Worm (Caenorhabditis elegans) whole organism, young adult: Measurements from ENCODE around the gene F38H4.4.

Experiments used
- C06A6.2 ChIP-seq: fragments of 200-800 bp; sonication (Bioruptor generic); conservative IDR thresholded peaks from 2 replicates; pipeline ENCODE4 v1.3.6; 2022; ENCODE audit warnings: missing genetic modification characterization, missing compliant biosample characterization
- D2030.7 ChIP-seq: fragments of 200-800 bp; sonication (Bioruptor generic); IDR thresholded peaks from 2 replicates; pipeline ENCODE4 v1.3.6; 2022; ENCODE audit warnings: missing genetic modification reagents, missing genetic modification characterization, missing compliant biosample characterization
- F10E7.11 ChIP-seq: sonication (generic microtip); optimal IDR thresholded peaks from 2 replicates; lab custom pipeline; 2017; ENCODE audit warnings: mild to moderate bottlenecking, missing genetic modification characterization, moderate library complexity, missing compliant biosample characterization
- F33H1.4 ChIP-seq: fragments of 200-800 bp; sonication (Bioruptor generic); IDR thresholded peaks from 2 replicates; pipeline ENCODE4 v1.3.6; 2022; ENCODE audit warnings: missing genetic modification reagents, missing genetic modification characterization, missing compliant biosample characterization
- F39B2.1 ChIP-seq: fragments of 200-800 bp; sonication (Bioruptor generic); IDR thresholded peaks from 2 replicates; pipeline ENCODE4 v1.3.6; 2022; ENCODE audit warnings: missing genetic modification reagents, missing genetic modification characterization, missing compliant biosample characterization
- F52B5.7 ChIP-seq: sonication (generic microtip); optimal IDR thresholded peaks from 2 replicates; lab custom pipeline; 2016; ENCODE audit warnings: mild to moderate bottlenecking, missing genetic modification characterization, missing compliant biosample characterization
- T26A5.8 ChIP-seq: sonication (generic microtip); optimal IDR thresholded peaks from 2 replicates; lab custom pipeline; 2016; ENCODE audit warnings: missing genetic modification characterization, missing compliant biosample characterization
- Y53G8AR.9 ChIP-seq: fragments of 200-800 bp; sonication (Bioruptor generic); conservative IDR thresholded peaks from 2 replicates; pipeline ENCODE4 v1.3.6; 2022; ENCODE audit warnings: missing genetic modification reagents, missing genetic modification characterization, missing compliant biosample characterization
- Y56A3A.18 ChIP-seq: fragments of 200-800 bp; sonication (Bioruptor generic); IDR thresholded peaks from 2 replicates; pipeline ENCODE4 v1.3.6; 2022; ENCODE audit warnings: missing genetic modification reagents, missing genetic modification characterization, missing compliant biosample characterization
- ZK185.1 ChIP-seq: sonication (generic microtip); optimal IDR thresholded peaks from 2 replicates; lab custom pipeline; 2016; ENCODE audit warnings: mild to moderate bottlenecking, missing genetic modification characterization, missing compliant biosample characterization; ENCODE audit not compliant: poor library complexity, severe bottlenecking
- ama-1 ChIP-seq, 3 experiments: fragments of 150-350 bp in 1 of 3; sonication (generic microtip) in 2 of 3; optimal IDR thresholded peaks; 2 replicates each; lab custom pipeline; 2014 to 2018; ENCODE audit warnings: missing biosample characterization in 2 of 3, missing genetic modification characterization in 2 of 3, missing genetic modification reagents in 2 of 3
- aptf-2 ChIP-seq: fragments of 200-800 bp; sonication (Bioruptor generic); conservative IDR thresholded peaks from 2 replicates; pipeline ENCODE4 v1.3.6; 2022; ENCODE audit warnings: missing genetic modification reagents, missing genetic modification characterization, missing compliant biosample characterization
- atf-7 ChIP-seq: sonication (generic microtip); optimal IDR thresholded peaks from 2 replicates; lab custom pipeline; 2017; ENCODE audit warnings: mild to moderate bottlenecking, missing genetic modification characterization, missing compliant biosample characterization
- ccch-3 ChIP-seq: fragments of 200-800 bp; sonication (Bioruptor generic); optimal IDR thresholded peaks from 2 replicates; lab custom pipeline; 2018; ENCODE audit warnings: mild to moderate bottlenecking, missing genetic modification characterization, missing compliant biosample characterization
- cebp-2 ChIP-seq: fragments of 200-800 bp; sonication (Bioruptor generic); IDR thresholded peaks from 2 replicates; pipeline ENCODE4 v1.3.6; 2022; ENCODE audit warnings: missing genetic modification characterization, missing compliant biosample characterization
- ceh-27 ChIP-seq: fragments of 200-800 bp; sonication (Bioruptor generic); optimal IDR thresholded peaks from 2 replicates; lab custom pipeline; 2018; ENCODE audit warnings: mild to moderate bottlenecking, missing genetic modification characterization, moderate library complexity, missing compliant biosample characterization
- ceh-58 ChIP-seq: fragments of 200-800 bp; sonication (Bioruptor generic); IDR thresholded peaks from 2 replicates; pipeline ENCODE4 v1.3.6; 2022; ENCODE audit warnings: missing genetic modification characterization, missing compliant biosample characterization
- ceh-79 ChIP-seq: sonication (generic microtip); optimal IDR thresholded peaks from 2 replicates; lab custom pipeline; 2017; ENCODE audit warnings: mild to moderate bottlenecking, missing genetic modification characterization, missing compliant biosample characterization
- die-1 ChIP-seq: sonication (generic microtip); optimal IDR thresholded peaks from 2 replicates; lab custom pipeline; 2016; ENCODE audit warnings: missing genotype, mild to moderate bottlenecking, missing genetic modification characterization, missing compliant biosample characterization
- dox-1 ChIP-seq: fragments of 200-800 bp; sonication (Bioruptor generic); IDR thresholded peaks from 2 replicates; pipeline ENCODE4 v1.3.6; 2022; ENCODE audit warnings: missing genetic modification reagents, missing genetic modification characterization, missing compliant biosample characterization
- egl-18 ChIP-seq: fragments of 200-800 bp; sonication (Bioruptor generic); IDR thresholded peaks from 2 replicates; pipeline ENCODE4 v1.3.6; 2022; ENCODE audit warnings: missing genetic modification reagents, missing genetic modification characterization, missing compliant biosample characterization
- egl-44 ChIP-seq: fragments of 200-800 bp; sonication (Bioruptor generic); IDR thresholded peaks from 2 replicates; pipeline ENCODE4 v1.3.6; 2022; ENCODE audit warnings: missing genetic modification reagents, missing genetic modification characterization, missing compliant biosample characterization
- fkh-3 ChIP-seq: sonication (generic microtip); optimal IDR thresholded peaks from 2 replicates; lab custom pipeline; 2016; ENCODE audit warnings: mild to moderate bottlenecking, missing genetic modification characterization, missing compliant biosample characterization
- him-1 ChIP-seq: sonication (generic microtip); optimal IDR thresholded peaks from 2 replicates; lab custom pipeline; 2016; ENCODE audit warnings: missing genotype, missing genetic modification reagents, missing genetic modification characterization, missing compliant biosample characterization
- hmg-1.2 ChIP-seq: fragments of 200-800 bp; sonication (Bioruptor generic); IDR thresholded peaks from 2 replicates; pipeline ENCODE4 v1.3.6; 2022; ENCODE audit warnings: missing genetic modification reagents, missing genetic modification characterization, missing compliant biosample characterization
- hmg-20 ChIP-seq: fragments of 200-800 bp; sonication (Bioruptor generic); IDR thresholded peaks from 2 replicates; pipeline ENCODE4 v1.3.6; 2022; ENCODE audit warnings: missing genetic modification reagents, missing genetic modification characterization, missing compliant biosample characterization
- hrde-1 ChIP-seq: sonication (generic microtip); optimal IDR thresholded peaks from 2 replicates; lab custom pipeline; 2016; ENCODE audit warnings: missing genetic modification characterization, mild to moderate bottlenecking, missing compliant biosample characterization, moderate library complexity, missing genotype, missing genetic modification reagents, borderline replicate concordance
- hsf-1 ChIP-seq: fragments of 200-800 bp; sonication (Bioruptor generic); IDR thresholded peaks from 2 replicates; pipeline ENCODE4 v1.3.6; 2022; ENCODE audit warnings: missing genetic modification reagents, missing genetic modification characterization, missing compliant biosample characterization
- lir-1 ChIP-seq: fragments of 200-800 bp; sonication (Bioruptor generic); conservative IDR thresholded peaks from 2 replicates; pipeline ENCODE4 v1.3.6; 2022; ENCODE audit warnings: missing genetic modification reagents, missing genetic modification characterization, missing compliant biosample characterization
- lsy-27 ChIP-seq: sonication (generic microtip); optimal IDR thresholded peaks from 2 replicates; lab custom pipeline; 2017; ENCODE audit warnings: missing genetic modification characterization, mild to moderate bottlenecking, missing compliant biosample characterization, antibody characterized with exemption, missing genotype, borderline replicate concordance; ENCODE audit not compliant: insufficient read depth
- madf-8 ChIP-seq: fragments of 200-800 bp; sonication (Bioruptor generic); conservative IDR thresholded peaks from 2 replicates; pipeline ENCODE4 v1.3.6; 2022; ENCODE audit warnings: missing genetic modification reagents, missing genetic modification characterization, missing compliant biosample characterization
- mes-4 ChIP-seq: sonication (generic microtip); optimal IDR thresholded peaks from 2 replicates; lab custom pipeline; 2016; ENCODE audit warnings: missing genotype, missing genetic modification characterization, missing compliant biosample characterization
- nfya-2 ChIP-seq: fragments of 200-800 bp; sonication (Bioruptor generic); IDR thresholded peaks from 2 replicates; pipeline ENCODE4 v1.3.6; 2022; ENCODE audit warnings: missing genetic modification reagents, missing genetic modification characterization, missing compliant biosample characterization
- nfyb-1 ChIP-seq: fragments of 200-800 bp; sonication (Bioruptor generic); IDR thresholded peaks from 2 replicates; pipeline ENCODE4 v1.3.6; 2022; ENCODE audit warnings: missing genetic modification reagents, missing genetic modification characterization, missing compliant biosample characterization
- nhr-27 ChIP-seq: fragments of 200-800 bp; sonication (Bioruptor generic); optimal IDR thresholded peaks from 2 replicates; lab custom pipeline; 2018; ENCODE audit warnings: mild to moderate bottlenecking, missing genetic modification characterization, moderate library complexity, missing compliant biosample characterization
- nhr-80 ChIP-seq: sonication (generic microtip); optimal IDR thresholded peaks from 2 replicates; lab custom pipeline; 2016; ENCODE audit warnings: missing genetic modification characterization, missing compliant biosample characterization
- rpc-1 ChIP-seq, 2 experiments: fragments of 150-350 bp in 1 of 2; sonication (generic microtip) in 1 of 2; optimal IDR thresholded peaks; 2 replicates each; lab custom pipeline; 2014 to 2018; ENCODE audit warnings: missing biosample characterization in 1 of 2, missing genetic modification characterization in 1 of 2, missing genetic modification reagents in 1 of 2, missing genotype in 1 of 2
- sea-2 ChIP-seq: fragments of 200-800 bp; sonication (Bioruptor generic); IDR thresholded peaks from 2 replicates; pipeline ENCODE4 v1.3.6; 2022; ENCODE audit warnings: missing genetic modification characterization, missing compliant biosample characterization
- somi-1 ChIP-seq: fragments of 200-800 bp; sonication (Bioruptor generic); optimal IDR thresholded peaks from 2 replicates; lab custom pipeline; 2018; ENCODE audit warnings: mild to moderate bottlenecking, missing genetic modification characterization, missing compliant biosample characterization
- zim-3 ChIP-seq: sonication (generic microtip); optimal IDR thresholded peaks from 2 replicates; lab custom pipeline; 2017; ENCODE audit warnings: mild to moderate bottlenecking, missing genetic modification characterization, moderate library complexity, missing compliant biosample characterization
- ztf-18 ChIP-seq: sonication (generic microtip); optimal IDR thresholded peaks from 2 replicates; lab custom pipeline; 2016; ENCODE audit warnings: missing genotype, mild to moderate bottlenecking, missing genetic modification characterization, missing compliant biosample characterization
- ztf-25 ChIP-seq: fragments of 200-800 bp; sonication (Bioruptor generic); IDR thresholded peaks from 2 replicates; pipeline ENCODE4 v1.3.6; 2022; ENCODE audit warnings: missing genetic modification reagents, missing genetic modification characterization, missing compliant biosample characterization
- ztf-28 ChIP-seq: fragments of 200-800 bp; sonication (Bioruptor generic); IDR thresholded peaks from 2 replicates; pipeline ENCODE4 v1.3.6; 2022; ENCODE audit warnings: missing genetic modification reagents, missing genetic modification characterization, missing compliant biosample characterization
- ztf-3 ChIP-seq: fragments of 200-800 bp; sonication (Bioruptor generic); optimal IDR thresholded peaks from 2 replicates; lab custom pipeline; 2018; ENCODE audit warnings: mild to moderate bottlenecking, missing genetic modification characterization, missing compliant biosample characterization

The F38H4.4 gene

DNA sequence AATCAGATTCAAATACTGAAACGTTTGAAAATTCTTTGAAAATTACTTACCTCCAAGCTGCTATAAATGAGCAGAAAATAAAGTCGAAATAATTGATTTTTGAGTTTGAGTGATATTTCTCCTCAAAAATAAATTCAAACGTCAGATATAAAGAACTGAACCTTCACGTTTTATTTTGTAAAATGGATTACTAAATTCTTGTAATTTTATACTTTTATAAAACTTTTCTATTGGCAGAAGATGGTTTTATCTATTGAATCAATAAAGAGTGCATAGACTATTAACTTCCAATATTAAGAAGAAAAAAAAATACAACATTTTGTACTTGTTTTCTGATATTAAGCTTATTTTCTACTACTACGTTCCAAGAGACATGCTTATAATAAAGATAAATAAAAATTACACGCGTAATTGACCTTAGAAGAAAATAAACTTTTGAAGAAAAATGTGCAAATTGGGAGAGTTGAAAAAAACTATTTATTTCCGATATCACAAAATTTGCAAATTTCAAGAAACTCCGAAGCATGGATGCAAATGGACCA is at the start of gene F38H4.4, which contains the start of gene F38H4.6:
Gene F38H4.4 (plus strand): TSS at position 492 of the 542 bp plus-strand sequence.
Gene F38H4.6 (minus strand): TSS at position 101 of the 542 bp plus-strand sequence.
- TF ChIP-seq atf-7 (no peak), F52B5.7 (tag; lab: Kevin White, UChicago) (no peak), nfyb-1 (GFP tag; lab: Robert Waterston, UW) (no peak), D2030.7 (no peak), ZK185.1 (no peak), aptf-2 (GFP tag; lab: Robert Waterston, UW) (no peak), hsf-1 (GFP tag; lab: Robert Waterston, UW) (no peak), ama-1 (optimal IDR thresholded peaks at IDR 0.05; lab: Kevin White, UChicago) (no peak), ama-1 (GFP tag; optimal IDR thresholded peaks at IDR 0.05; lab: Kevin White, UChicago) (no peak), hrde-1 (no peak), lsy-27 (tag; lab: Kevin White, UChicago) (no peak), T26A5.8 (tag; lab: Kevin White, UChicago) (no peak), cebp-2 (GFP tag; lab: Robert Waterston, UW) (no peak), mes-4 (tag; lab: Kevin White, UChicago) (no peak), Y56A3A.18 (GFP tag; lab: Robert Waterston, UW) (no peak), fkh-3 (tag; lab: Kevin White, UChicago) (no peak), ceh-79 (tag; lab: Kevin White, UChicago) (no peak)

- TF ChIP-seq ceh-58 (GFP tag; lab: Robert Waterston, UW), result no peak
- TF ChIP-seq ztf-28 (GFP tag; lab: Robert Waterston, UW), result no peak
- TF ChIP-seq lir-1 (GFP tag; lab: Robert Waterston, UW), result no peak
- no peak for TF ChIP-seq egl-44
- TF ChIP-seq dox-1, result no peak
- TF ChIP-seq zim-3 (tag; lab: Kevin White, UChicago), result no peak
- TF ChIP-seq ztf-18, result no peak
- TF ChIP-seq F39B2.1 (GFP tag; lab: Robert Waterston, UW), result no peak
- TF ChIP-seq Y56A3A.18 (GFP tag; lab: Robert Waterston, UW), result no peak
- TF ChIP-seq sea-2 (GFP tag; lab: Robert Waterston, UW), result no peak
- TF ChIP-seq ztf-3 (GFP tag; lab: Kevin White, UChicago), result no peak
- TF ChIP-seq rpc-1 (optimal IDR thresholded peaks at IDR 0.05; lab: Kevin White, UChicago), result no peak
- no peak for TF ChIP-seq rpc-1 (tag; optimal IDR thresholded peaks at IDR 0.05; lab: Kevin White, UChicago)
- TF ChIP-seq ceh-27 (GFP tag; lab: Kevin White, UChicago), result no peak
- no peak for TF ChIP-seq Y53G8AR.9 (GFP tag; lab: Robert Waterston, UW)
- no peak for TF ChIP-seq nfya-2 (GFP tag; lab: Robert Waterston, UW)
Measured at ce11 chrIV:11799240-11799639, 48.8 kb upstream of the F38H4.4 start.

DNA sequence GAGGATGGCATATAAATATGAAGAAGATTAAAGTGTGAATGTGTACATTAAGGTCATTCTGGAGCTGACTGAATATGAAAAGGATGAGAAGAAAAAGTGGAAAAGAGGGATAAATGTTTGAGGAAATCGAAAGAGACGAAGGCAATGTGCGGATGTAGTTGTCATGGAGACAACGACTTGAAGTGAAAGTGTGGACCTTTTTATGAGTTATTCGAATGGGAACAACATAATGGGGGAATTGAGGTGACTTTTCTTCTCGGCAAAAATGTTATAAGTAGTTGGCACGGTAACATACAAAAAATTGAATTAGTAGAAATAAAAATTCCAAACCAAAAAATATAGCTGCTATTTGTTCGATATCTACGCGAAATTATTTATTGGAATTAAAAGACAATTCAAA is 47.0 kb upstream of the F38H4.4 start, which contains the start of gene dyf-18:
Gene dyf-18 (minus strand): TSS at position 101 of the 400 bp plus-strand sequence.
- TF ChIP-seq mes-4 (tag; lab: Kevin White, UChicago) (no peak), die-1 (tag; lab: Kevin White, UChicago) (no peak), F10E7.11 (tag; lab: Kevin White, UChicago) (no peak), ztf-25 (no peak)

DNA sequence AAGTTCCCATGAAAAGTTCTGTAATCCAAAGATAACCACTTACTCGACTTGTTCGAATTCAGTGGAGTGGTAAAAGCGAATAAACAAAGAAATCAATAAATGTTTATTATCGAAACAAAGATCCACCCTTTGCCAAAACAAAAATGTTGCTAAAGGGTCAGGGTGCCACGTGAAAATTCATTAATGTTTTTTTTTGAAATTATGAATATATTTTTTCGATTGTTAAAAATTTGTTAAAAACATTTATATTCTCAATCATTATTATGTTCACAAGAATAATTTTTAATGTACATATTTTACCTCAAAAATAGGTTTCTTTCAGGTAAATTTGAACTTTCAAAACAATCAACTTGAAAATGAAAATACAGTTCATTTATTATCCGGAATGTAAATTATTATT is 45.0 kb upstream of the F38H4.4 start, which contains the start of gene H01G02.4:
Gene H01G02.4 (minus strand): TSS at position 101 of the 400 bp plus-strand sequence.
- TF ChIP-seq hmg-1.2 (GFP tag; lab: Robert Waterston, UW), result no peak
- TF ChIP-seq ccch-3 (GFP tag; lab: Kevin White, UChicago), result no peak
- TF ChIP-seq madf-8, result no peak
- no peak for TF ChIP-seq F33H1.4 (GFP tag; lab: Robert Waterston, UW)
- TF ChIP-seq nhr-27 (tag; lab: Kevin White, UChicago), result no peak
- no peak for TF ChIP-seq him-1 (tag; lab: Kevin White, UChicago)
- TF ChIP-seq hrde-1, result no peak
- TF ChIP-seq ztf-28 (GFP tag; lab: Robert Waterston, UW), result no peak
- no peak for TF ChIP-seq F39B2.1 (GFP tag; lab: Robert Waterston, UW)
- TF ChIP-seq ZK185.1, result no peak
- no peak for TF ChIP-seq atf-7
- no peak for TF ChIP-seq C06A6.2 (GFP tag; lab: Robert Waterston, UW)
- TF ChIP-seq somi-1 (GFP tag; lab: Kevin White, UChicago), result no peak
- no peak for TF ChIP-seq nhr-80 (tag; lab: Kevin White, UChicago)
- no peak for TF ChIP-seq egl-18 (GFP tag; lab: Robert Waterston, UW)
- no peak for TF ChIP-seq hmg-20
